Fruit fly (Drosophila melanogaster) whole organism, embryonic: ENCODE measurements around the gene CG9522.
A peak's percentile ranks its signal among the peaks of the same experiment; 100 is the strongest.

Experiments used
- CG10267 ChIP-seq: fragments of 200-800 bp; sonication (Bioruptor generic); optimal IDR thresholded peaks from 2 replicates; lab custom pipeline; 2018; ENCODE audit warnings: missing biosample characterization, mild to moderate bottlenecking, missing genetic modification characterization, moderate library complexity
- CG10366 ChIP-seq: fragments of 200-800 bp; sonication (Bioruptor generic); IDR thresholded peaks from 2 replicates; pipeline ENCODE4 v1.3.6; 2022; ENCODE audit warnings: missing biosample characterization, missing genetic modification characterization
- CG11696 ChIP-seq: fragments of 200-800 bp; sonication (Bioruptor generic); IDR thresholded peaks from 2 replicates; pipeline ENCODE4 v1.3.6; 2022; ENCODE audit warnings: missing biosample characterization, missing genetic modification characterization
- CG12299 ChIP-seq: fragments of 200-800 bp; sonication (Bioruptor generic); optimal IDR thresholded peaks from 2 replicates; lab custom pipeline; 2018; ENCODE audit warnings: missing biosample characterization, mild to moderate bottlenecking, missing genetic modification characterization
- CG13296 ChIP-seq: fragments of 200-800 bp; sonication (Bioruptor generic); optimal IDR thresholded peaks from 3 replicates; lab custom pipeline; 2018; ENCODE audit warnings: missing biosample characterization, mild to moderate bottlenecking, missing genetic modification characterization
- CG13424 ChIP-seq: fragments of 200-800 bp; sonication (Bioruptor generic); optimal IDR thresholded peaks from 2 replicates; lab custom pipeline; 2019; ENCODE audit warnings: missing biosample characterization, mild to moderate bottlenecking, missing genetic modification characterization, moderate library complexity
- CG14965 ChIP-seq: fragments of 200-800 bp; sonication (Bioruptor generic); optimal IDR thresholded peaks from 2 replicates; lab custom pipeline; 2016; ENCODE audit warnings: missing biosample characterization, missing genetic modification characterization, borderline replicate concordance
- CG15696 ChIP-seq: fragments of 200-800 bp; sonication (Bioruptor generic); optimal IDR thresholded peaks from 2 replicates; lab custom pipeline; 2019; ENCODE audit warnings: missing biosample characterization, mild to moderate bottlenecking, missing genetic modification characterization, moderate library complexity
- CG16863 ChIP-seq: fragments of 200-800 bp; sonication (Bioruptor generic); optimal IDR thresholded peaks from 3 replicates; lab custom pipeline; 2016; ENCODE audit warnings: missing biosample characterization, missing genetic modification characterization
- CG17359 ChIP-seq: fragments of 200-800 bp; sonication (Bioruptor generic); optimal IDR thresholded peaks from 3 replicates; lab custom pipeline; 2018; ENCODE audit warnings: missing biosample characterization, mild to moderate bottlenecking, missing genetic modification characterization, moderate library complexity
- CG17385 ChIP-seq: fragments of 200-800 bp; sonication (Bioruptor generic); optimal IDR thresholded peaks from 3 replicates; lab custom pipeline; 2018; ENCODE audit warnings: missing biosample characterization, mild to moderate bottlenecking, missing genetic modification characterization
- CG17568 ChIP-seq: fragments of 200-800 bp; sonication (Bioruptor generic); optimal IDR thresholded peaks from 2 replicates; lab custom pipeline; 2018; ENCODE audit warnings: missing biosample characterization, mild to moderate bottlenecking, missing genetic modification characterization, moderate library complexity
- CG1792 ChIP-seq: fragments of 200-800 bp; sonication (Bioruptor generic); optimal IDR thresholded peaks from 2 replicates; lab custom pipeline; 2016; ENCODE audit warnings: missing biosample characterization, missing genetic modification characterization
- CG18764 ChIP-seq: fragments of 200-800 bp; sonication (Bioruptor generic); optimal IDR thresholded peaks from 3 replicates; lab custom pipeline; 2016; ENCODE audit warnings: missing biosample characterization, missing genetic modification characterization
- CG2120 ChIP-seq: fragments of 200-800 bp; sonication (Bioruptor generic); optimal IDR thresholded peaks from 3 replicates; lab custom pipeline; 2016; ENCODE audit warnings: missing biosample characterization, missing genetic modification characterization
- CG3163 ChIP-seq: fragments of 200-800 bp; sonication (Bioruptor generic); optimal IDR thresholded peaks from 3 replicates; lab custom pipeline; 2016; ENCODE audit warnings: missing biosample characterization, missing genetic modification characterization
- CG3407 ChIP-seq: fragments of 200-800 bp; sonication (Bioruptor generic); optimal IDR thresholded peaks from 2 replicates; lab custom pipeline; 2018; ENCODE audit warnings: missing biosample characterization, mild to moderate bottlenecking, missing genetic modification characterization
- CG42726 ChIP-seq: fragments of 200-800 bp; sonication (Bioruptor generic); IDR thresholded peaks from 2 replicates; pipeline ENCODE4 v1.3.6; 2022; ENCODE audit warnings: missing biosample characterization, missing genetic modification characterization; ENCODE audit not compliant: partially characterized antibody
- CG43689 ChIP-seq: fragments of 200-800 bp; sonication (Bioruptor generic); IDR thresholded peaks from 2 replicates; pipeline ENCODE4 v1.3.6; 2022; ENCODE audit warnings: missing biosample characterization, missing genetic modification characterization
- CG6854 ChIP-seq: fragments of 200-800 bp; sonication (Bioruptor generic); optimal IDR thresholded peaks from 3 replicates; lab custom pipeline; 2017; ENCODE audit warnings: missing biosample characterization, mild to moderate bottlenecking, missing genetic modification characterization
- CG7963 ChIP-seq: fragments of 200-800 bp; sonication (Bioruptor generic); IDR thresholded peaks from 3 replicates; pipeline ENCODE4 v1.3.6; 2022; ENCODE audit warnings: missing biosample characterization, missing genetic modification characterization; ENCODE audit not compliant: partially characterized antibody
- CG9437 ChIP-seq: fragments of 200-800 bp; sonication (Bioruptor generic); optimal IDR thresholded peaks from 2 replicates; lab custom pipeline; 2018; ENCODE audit warnings: missing biosample characterization, mild to moderate bottlenecking, missing genetic modification characterization
- CG9727 ChIP-seq: fragments of 200-800 bp; sonication (Bioruptor generic); optimal IDR thresholded peaks from 3 replicates; lab custom pipeline; 2017; ENCODE audit warnings: missing biosample characterization, mild to moderate bottlenecking, missing genetic modification characterization
- CG9817 ChIP-seq: fragments of 200-800 bp; sonication (Bioruptor generic); optimal IDR thresholded peaks from 2 replicates; lab custom pipeline; 2018; ENCODE audit warnings: missing biosample characterization, mild to moderate bottlenecking, missing genetic modification characterization, moderate library complexity
- Chrac-16 ChIP-seq: fragments of 200-800 bp; sonication (Bioruptor generic); optimal IDR thresholded peaks from 3 replicates; lab custom pipeline; 2016; ENCODE audit warnings: missing biosample characterization, missing genetic modification characterization
- D ChIP-seq, 2 experiments: fragments of 200-800 bp in 1 of 2; fragments of >200 bp in 1 of 2; sonication (Bioruptor generic) in 1 of 2; optimal IDR thresholded peaks; 2 replicates in 1 of 2; 3 replicates in 1 of 2; lab custom pipeline; 2017; ENCODE audit warnings: mild to moderate bottlenecking in 1 of 2, missing biosample characterization in 1 of 2, missing genetic modification characterization in 1 of 2, missing genetic modification reagents in 1 of 2
- ERR ChIP-seq: fragments of 200-800 bp; sonication (Bioruptor generic); optimal IDR thresholded peaks from 2 replicates; lab custom pipeline; 2016; ENCODE audit warnings: missing biosample characterization, missing genetic modification characterization
- Fer2 ChIP-seq: fragments of 200-800 bp; sonication (Bioruptor generic); optimal IDR thresholded peaks from 2 replicates; lab custom pipeline; 2018; ENCODE audit warnings: missing biosample characterization, mild to moderate bottlenecking, missing genetic modification characterization, moderate library complexity
- H15 ChIP-seq: fragments of 200-800 bp; sonication (Bioruptor generic); IDR thresholded peaks from 3 replicates; pipeline ENCODE4 v1.3.6; 2022; ENCODE audit warnings: missing biosample characterization, missing genetic modification characterization
- HLH4C ChIP-seq: fragments of 200-800 bp; sonication (Bioruptor generic); IDR thresholded peaks from 3 replicates; pipeline ENCODE4 v1.3.6; 2022; ENCODE audit warnings: missing biosample characterization, missing genetic modification characterization; ENCODE audit not compliant: partially characterized antibody
- Hr3 ChIP-seq: fragments of 200-800 bp; sonication (Bioruptor generic); optimal IDR thresholded peaks from 3 replicates; lab custom pipeline; 2016; ENCODE audit warnings: missing biosample characterization, missing genetic modification characterization
- Meics ChIP-seq: fragments of 200-800 bp; sonication (Bioruptor generic); optimal IDR thresholded peaks from 2 replicates; lab custom pipeline; 2017; ENCODE audit warnings: missing biosample characterization, mild to moderate bottlenecking, missing genetic modification characterization
- NK7.1 ChIP-seq: fragments of 200-800 bp; sonication (Bioruptor generic); optimal IDR thresholded peaks from 3 replicates; lab custom pipeline; 2016; ENCODE audit warnings: missing biosample characterization, missing genetic modification characterization
- PHDP ChIP-seq: fragments of 200-800 bp; sonication (Bioruptor generic); optimal IDR thresholded peaks from 3 replicates; lab custom pipeline; 2018; ENCODE audit warnings: missing biosample characterization, mild to moderate bottlenecking, missing genetic modification characterization, moderate library complexity
- Taf1 ChIP-seq: fragments of 200-800 bp; sonication (Bioruptor generic); IDR thresholded peaks from 2 replicates; pipeline ENCODE4 v1.3.6; 2022; ENCODE audit warnings: missing biosample characterization, missing genetic modification characterization
- ato ChIP-seq: fragments of 200-800 bp; sonication (Bioruptor generic); IDR thresholded peaks from 2 replicates; pipeline ENCODE4 v1.3.6; 2022; ENCODE audit warnings: missing biosample characterization, missing genetic modification characterization; ENCODE audit not compliant: partially characterized antibody
- br ChIP-seq: fragments of >200 bp; optimal IDR thresholded peaks from 2 replicates; lab custom pipeline; 2017
- dm ChIP-seq: fragments of 200-800 bp; sonication (Bioruptor generic); optimal IDR thresholded peaks from 3 replicates; lab custom pipeline; 2016; ENCODE audit warnings: missing biosample characterization, missing genetic modification characterization
- esg ChIP-seq: fragments of 200-800 bp; sonication (Bioruptor generic); conservative IDR thresholded peaks from 2 replicates; pipeline ENCODE4 v1.3.6; 2022; ENCODE audit warnings: missing biosample characterization, missing genetic modification characterization
- jigr1 ChIP-seq: fragments of 200-800 bp; sonication (Bioruptor generic); IDR thresholded peaks from 3 replicates; pipeline ENCODE4 v1.3.6; 2022; ENCODE audit warnings: missing biosample characterization, missing genetic modification characterization
- klu ChIP-seq: fragments of 200-800 bp; sonication (Bioruptor generic); IDR thresholded peaks from 2 replicates; pipeline ENCODE4 v1.3.6; 2022; ENCODE audit warnings: missing biosample characterization, missing genetic modification characterization
- kni ChIP-seq: fragments of 200-800 bp; sonication (Bioruptor generic); optimal IDR thresholded peaks from 3 replicates; lab custom pipeline; 2017; ENCODE audit warnings: mild to moderate bottlenecking, missing biosample characterization, missing genetic modification reagents, missing genetic modification characterization
- onecut ChIP-seq: fragments of 200-800 bp; sonication (Bioruptor generic); IDR thresholded peaks from 2 replicates; pipeline ENCODE4 v1.3.6; 2022; ENCODE audit warnings: missing biosample characterization, missing genetic modification characterization
- rib ChIP-seq: fragments of 200-800 bp; sonication (Bioruptor generic); IDR thresholded peaks from 2 replicates; pipeline ENCODE4 v1.3.6; 2022; ENCODE audit warnings: missing biosample characterization, missing genetic modification characterization
- row ChIP-seq: fragments of 200-800 bp; sonication (Bioruptor generic); IDR thresholded peaks from 3 replicates; pipeline ENCODE4 v1.3.6; 2022; ENCODE audit warnings: missing biosample characterization, missing genetic modification characterization
- sim ChIP-seq: fragments of 200-800 bp; sonication (Bioruptor generic); IDR thresholded peaks from 2 replicates; pipeline ENCODE4 v1.3.6; 2022; ENCODE audit warnings: missing biosample characterization, missing genetic modification characterization
- slou ChIP-seq: fragments of 200-800 bp; sonication (Bioruptor generic); optimal IDR thresholded peaks from 3 replicates; lab custom pipeline; 2016; ENCODE audit warnings: missing biosample characterization, missing genetic modification characterization
- slp2 ChIP-seq: fragments of 200-800 bp; sonication (Bioruptor generic); optimal IDR thresholded peaks from 2 replicates; lab custom pipeline; 2016; ENCODE audit warnings: missing biosample characterization, missing genetic modification characterization
- sr ChIP-seq: fragments of 200-800 bp; sonication (Bioruptor generic); IDR thresholded peaks from 3 replicates; pipeline ENCODE4 v1.3.6; 2022; ENCODE audit warnings: missing biosample characterization, missing genetic modification characterization
- zen ChIP-seq: fragments of 200-800 bp; sonication (Bioruptor generic); optimal IDR thresholded peaks from 3 replicates; lab custom pipeline; 2018; ENCODE audit warnings: missing biosample characterization, mild to moderate bottlenecking, missing genetic modification characterization, moderate library complexity

The CG9522 gene

dm6 chrX:14839047-14839446 lies 9.6 kb downstream of the CG9522 start, which contains the start of the genes CG32590 and Flo2 (continued):
- TF ChIP-seq slp2 (GFP tag; lab: Kevin White, UChicago) (peak; percentile 52), esg (GFP tag; lab: Robert Waterston, UW) (peak; percentile 80), CG17568 (GFP tag; lab: Kevin White, UChicago) (no peak), CG16863 (GFP tag; lab: Kevin White, UChicago) (peak; percentile 44), CG12299 (peak; percentile 61), sim (GFP tag; lab: Robert Waterston, UW) (peak; percentile 47; the same call in 1 of the 2 replicates), ERR (GFP tag; lab: Kevin White, UChicago) (peak; percentile 47), jigr1 (GFP tag; lab: Robert Waterston, UW) (peak; percentile 18; the same call in 1 of the 3 replicates), CG3407 (GFP tag; lab: Kevin White, UChicago) (peak; percentile 20), CG2120 (peak; percentile 90), Chrac-16 (peak; percentile 81), H15 (GFP tag; lab: Robert Waterston, UW) (peak; percentile 73; the same call in 2 of the 3 replicates), Taf1 (GFP tag; lab: Robert Waterston, UW) (peak; percentile 55), CG9437 (no peak), klu (GFP tag; lab: Robert Waterston, UW) (peak; percentile 63; the same call in 1 of the 2 replicates), CG1792 (GFP tag; lab: Kevin White, UChicago) (peak; percentile 65), CG10366 (GFP tag; lab: Robert Waterston, UW) (peak; percentile 69), row (peak; percentile 89), D (optimal IDR thresholded peaks at IDR 0.05; lab: Kevin White, UChicago) (no peak), D (GFP tag; optimal IDR thresholded peaks at IDR 0.05; lab: Kevin White, UChicago) (no peak), slou (peak; percentile 56), CG18764 (peak; percentile 56), dm (GFP tag; lab: Kevin White, UChicago) (peak; percentile 33), CG10267 (tag; lab: Kevin White, UChicago) (peak; percentile 69), zen (tag; lab: Kevin White, UChicago) (peak; percentile 73), HLH4C (GFP tag; lab: Robert Waterston, UW) (peak; percentile 99), br (no peak), CG13424 (peak; percentile 75), CG13296 (GFP tag; lab: Kevin White, UChicago) (peak; percentile 61), CG15696 (tag; lab: Kevin White, UChicago) (peak; percentile 62), ato (GFP tag; lab: Robert Waterston, UW) (peak; percentile 90), kni (GFP tag; lab: Kevin White, UChicago) (no peak), CG9727 (GFP tag; lab: Kevin White, UChicago) (peak; percentile 72), PHDP (tag; lab: Kevin White, UChicago) (peak; percentile 60), CG9817 (tag; lab: Kevin White, UChicago) (peak; percentile 73), NK7.1 (peak; percentile 16), CG3163 (GFP tag; lab: Kevin White, UChicago) (no peak), onecut (0 out of 2 replicates have a peak, but pooled peaks have one; percentile 25), rib (GFP tag; lab: Robert Waterston, UW) (peak; percentile 76), sr (no peak), Fer2 (tag; lab: Kevin White, UChicago) (peak; percentile 69), CG14965 (GFP tag; lab: Kevin White, UChicago) (no peak), CG11696 (GFP tag; lab: Robert Waterston, UW) (no peak), CG42726 (GFP tag; lab: Robert Waterston, UW) (peak; percentile 79; the same call in 1 of the 2 replicates), CG17385 (GFP tag; lab: Kevin White, UChicago) (peak; percentile 58), CG43689 (GFP tag; lab: Robert Waterston, UW) (peak; percentile 57), Hr3 (peak; percentile 58), CG7963 (GFP tag; lab: Robert Waterston, UW) (peak; percentile 96), CG6854 (GFP tag; lab: Kevin White, UChicago) (no peak), Meics (GFP tag; lab: Kevin White, UChicago) (peak; percentile 51), CG17359 (tag; lab: Kevin White, UChicago) (peak; percentile 70)
